Worm (Caenorhabditis elegans) whole organism, late embryonic: Measurements from ENCODE around the gene F07H5.10.

Experiments used
- C08G9.2 ChIP-seq: sonication (generic microtip); optimal IDR thresholded peaks from 2 replicates; lab custom pipeline; 2016; ENCODE audit warnings: mild to moderate bottlenecking, missing genetic modification characterization, moderate library complexity, missing compliant biosample characterization
- C38D4.7 ChIP-seq: fragments of 200-800 bp; sonication (Bioruptor generic); optimal IDR thresholded peaks from 2 replicates; lab custom pipeline; 2018; ENCODE audit warnings: mild to moderate bottlenecking, missing genetic modification characterization, moderate library complexity, missing compliant biosample characterization
- K02D7.2 ChIP-seq: sonication (generic microtip); optimal IDR thresholded peaks from 2 replicates; lab custom pipeline; 2017; ENCODE audit warnings: mild to moderate bottlenecking, missing genetic modification characterization, missing compliant biosample characterization
- K09A11.1 ChIP-seq: sonication (generic microtip); optimal IDR thresholded peaks from 2 replicates; lab custom pipeline; 2017; ENCODE audit warnings: antibody characterized with exemption, mild to moderate bottlenecking, missing genetic modification characterization, missing compliant biosample characterization; ENCODE audit not compliant: insufficient read depth
- Y22D7AL.16 ChIP-seq: sonication (generic microtip); optimal IDR thresholded peaks from 2 replicates; lab custom pipeline; 2016; ENCODE audit warnings: missing genetic modification characterization, missing compliant biosample characterization
- ceh-18 ChIP-seq: sonication (generic microtip); optimal IDR thresholded peaks from 2 replicates; lab custom pipeline; 2016; ENCODE audit warnings: missing genetic modification characterization, missing compliant biosample characterization
- ceh-19 ChIP-seq: fragments of 200-800 bp; sonication (Bioruptor generic); optimal IDR thresholded peaks from 2 replicates; lab custom pipeline; 2018; ENCODE audit warnings: mild to moderate bottlenecking, missing genetic modification characterization, missing compliant biosample characterization
- ceh-22 ChIP-seq: sonication (generic microtip); optimal IDR thresholded peaks from 2 replicates; lab custom pipeline; 2017; ENCODE audit warnings: missing biosample characterization, missing genetic modification characterization
- ceh-34 ChIP-seq: sonication (generic microtip); optimal IDR thresholded peaks from 2 replicates; lab custom pipeline; 2016; ENCODE audit warnings: mild to moderate bottlenecking, missing genetic modification characterization, missing compliant biosample characterization
- ceh-45 ChIP-seq: fragments of 200-800 bp; sonication (Bioruptor generic); IDR thresholded peaks from 2 replicates; pipeline ENCODE4 v1.3.6; 2022; ENCODE audit warnings: missing genetic modification reagents, missing genetic modification characterization, missing compliant biosample characterization
- ceh-48 ChIP-seq: sonication (generic microtip); optimal IDR thresholded peaks from 2 replicates; lab custom pipeline; 2016; ENCODE audit warnings: missing genetic modification characterization, inconsistent platforms, missing compliant biosample characterization
- ceh-6 ChIP-seq: fragments of 200-800 bp; sonication (Bioruptor generic); optimal IDR thresholded peaks from 2 replicates; lab custom pipeline; 2018; ENCODE audit warnings: mild to moderate bottlenecking, missing genetic modification characterization, missing compliant biosample characterization
- ceh-9 ChIP-seq: sonication (generic microtip); optimal IDR thresholded peaks from 2 replicates; lab custom pipeline; 2016; ENCODE audit warnings: mild to moderate bottlenecking, missing genetic modification characterization, inconsistent platforms, missing compliant biosample characterization
- dmd-4 ChIP-seq: sonication (generic microtip); optimal IDR thresholded peaks from 2 replicates; lab custom pipeline; 2016; ENCODE audit warnings: borderline replicate concordance, missing genetic modification characterization, missing compliant biosample characterization
- dve-1 ChIP-seq: sonication (generic microtip); optimal IDR thresholded peaks from 2 replicates; lab custom pipeline; 2017; ENCODE audit warnings: antibody characterized with exemption, mild to moderate bottlenecking, missing genetic modification characterization, missing compliant biosample characterization
- elt-2 ChIP-seq: sonication (generic microtip); optimal IDR thresholded peaks from 2 replicates; lab custom pipeline; 2016; ENCODE audit warnings: missing genetic modification reagents, missing genetic modification characterization, missing compliant biosample characterization
- elt-4 ChIP-seq: sonication (generic microtip); optimal IDR thresholded peaks from 2 replicates; lab custom pipeline; 2016; ENCODE audit warnings: missing genetic modification characterization, missing compliant biosample characterization
- ets-4 ChIP-seq: sonication (generic microtip); optimal IDR thresholded peaks from 2 replicates; lab custom pipeline; 2016; ENCODE audit warnings: missing genetic modification characterization, missing compliant biosample characterization
- fkh-6 ChIP-seq: sonication (generic microtip); optimal IDR thresholded peaks from 2 replicates; lab custom pipeline; 2016; ENCODE audit warnings: missing genetic modification characterization, missing compliant biosample characterization
- gmeb-2 ChIP-seq: sonication (generic microtip); optimal IDR thresholded peaks from 2 replicates; lab custom pipeline; 2016; ENCODE audit warnings: missing genetic modification characterization, inconsistent platforms, missing compliant biosample characterization
- hlh-13 ChIP-seq: fragments of 200-800 bp; sonication (Bioruptor generic); optimal IDR thresholded peaks from 2 replicates; lab custom pipeline; 2018; ENCODE audit warnings: mild to moderate bottlenecking, missing genetic modification characterization, missing compliant biosample characterization
- hlh-6 ChIP-seq: sonication (generic microtip); optimal IDR thresholded peaks from 2 replicates; lab custom pipeline; 2016; ENCODE audit warnings: missing genotype, missing genetic modification characterization, missing compliant biosample characterization
- hlh-8 ChIP-seq: sonication (generic microtip); optimal IDR thresholded peaks from 2 replicates; lab custom pipeline; 2016; ENCODE audit warnings: missing genotype, missing genetic modification characterization, missing compliant biosample characterization
- lim-6 ChIP-seq: sonication (generic microtip); optimal IDR thresholded peaks from 2 replicates; lab custom pipeline; 2016; ENCODE audit warnings: missing genetic modification characterization, missing compliant biosample characterization
- nhr-11 ChIP-seq: fragments of 150-350 bp; optimal IDR thresholded peaks from 2 replicates; lab custom pipeline; 2014; ENCODE audit warnings: missing biosample characterization, missing genetic modification characterization
- nhr-232 ChIP-seq: sonication (generic microtip); optimal IDR thresholded peaks from 2 replicates; lab custom pipeline; 2016; ENCODE audit warnings: missing genetic modification characterization, missing compliant biosample characterization
- pag-3 ChIP-seq: sonication (generic microtip); optimal IDR thresholded peaks from 2 replicates; lab custom pipeline; 2016; ENCODE audit warnings: missing compliant biosample characterization, missing genetic modification characterization, borderline replicate concordance
- pha-2 ChIP-seq: sonication (generic microtip); optimal IDR thresholded peaks from 2 replicates; lab custom pipeline; 2017; ENCODE audit warnings: mild to moderate bottlenecking, missing genetic modification characterization, missing compliant biosample characterization
- pqm-1 ChIP-seq: sonication (generic microtip); optimal IDR thresholded peaks from 2 replicates; lab custom pipeline; 2016; ENCODE audit warnings: missing genetic modification characterization, missing compliant biosample characterization
- pros-1 ChIP-seq: fragments of 150-350 bp; optimal IDR thresholded peaks from 2 replicates; lab custom pipeline; 2014; ENCODE audit warnings: missing biosample characterization, missing genetic modification reagents, missing genetic modification characterization
- rnt-1 ChIP-seq: sonication (generic microtip); optimal IDR thresholded peaks from 2 replicates; lab custom pipeline; 2016; ENCODE audit warnings: missing genetic modification characterization, missing compliant biosample characterization
- sox-2 ChIP-seq: fragments of 200-800 bp; sonication (Bioruptor generic); IDR thresholded peaks from 2 replicates; pipeline ENCODE4 v1.3.6; 2022; ENCODE audit warnings: missing genetic modification reagents, missing genetic modification characterization, missing compliant biosample characterization
- sox-4 ChIP-seq: sonication (generic microtip); optimal IDR thresholded peaks from 2 replicates; lab custom pipeline; 2017; ENCODE audit warnings: mild to moderate bottlenecking, missing genetic modification characterization, inconsistent platforms, missing compliant biosample characterization
- tbx-7 ChIP-seq: sonication (generic microtip); optimal IDR thresholded peaks from 2 replicates; lab custom pipeline; 2016; ENCODE audit warnings: missing genotype, missing genetic modification characterization, missing compliant biosample characterization
- ttx-3 ChIP-seq: sonication (generic microtip); optimal IDR thresholded peaks from 2 replicates; lab custom pipeline; 2016; ENCODE audit warnings: missing genetic modification reagents, missing genetic modification characterization, missing compliant biosample characterization
- unc-86 ChIP-seq: sonication (generic microtip); optimal IDR thresholded peaks from 2 replicates; lab custom pipeline; 2016; ENCODE audit warnings: missing genetic modification characterization, missing compliant biosample characterization

F07H5.10 gene

ce11 chrII:8763367-8763766, 45.0 kb downstream of the F07H5.10 start:
- TF ChIP-seq ceh-19 (GFP tag; lab: Kevin White, UChicago) (no peak), Y22D7AL.16 (tag; lab: Kevin White, UChicago) (no peak), unc-86 (no peak), gmeb-2 (no peak), nhr-232 (no peak), ceh-45 (GFP tag; lab: Robert Waterston, UW) (no peak), ets-4 (no peak), hlh-6 (no peak), ceh-34 (tag; lab: Kevin White, UChicago) (no peak), dmd-4 (no peak), C38D4.7 (GFP tag; lab: Kevin White, UChicago) (no peak), C08G9.2 (tag; lab: Kevin White, UChicago) (no peak), sox-4 (tag; lab: Kevin White, UChicago) (no peak), K02D7.2 (tag; lab: Kevin White, UChicago) (no peak), elt-4 (tag; lab: Kevin White, UChicago) (no peak), pha-2 (no peak), ttx-3 (no peak)

ce11 chrII:8761739-8762138, 46.6 kb downstream of the F07H5.10 start:
- TF ChIP-seq elt-2 (tag; lab: Kevin White, UChicago) (no peak), elt-4 (tag; lab: Kevin White, UChicago) (no peak), ttx-3 (no peak), ceh-45 (GFP tag; lab: Robert Waterston, UW) (no peak), hlh-13 (GFP tag; lab: Kevin White, UChicago) (no peak), nhr-11 (no peak), ceh-6 (GFP tag; lab: Kevin White, UChicago) (no peak), rnt-1 (no peak), fkh-6 (tag; lab: Kevin White, UChicago) (no peak), ceh-22 (tag; lab: Kevin White, UChicago) (no peak), K09A11.1 (no peak)

- TF ChIP-seq tbx-7 (tag; lab: Kevin White, UChicago): no peak
- no peak for TF ChIP-seq hlh-8 (tag; lab: Kevin White, UChicago)
- TF ChIP-seq sox-2 (GFP tag; lab: Robert Waterston, UW): no peak
- no peak for TF ChIP-seq sox-4 (tag; lab: Kevin White, UChicago)
- no peak for TF ChIP-seq lim-6
- TF ChIP-seq pag-3 (tag; lab: Kevin White, UChicago): no peak
- no peak for TF ChIP-seq ceh-9 (tag; lab: Kevin White, UChicago)
- TF ChIP-seq rnt-1: no peak
- no peak for TF ChIP-seq nhr-11
- TF ChIP-seq hlh-6: no peak
- no peak for TF ChIP-seq pha-2
- no peak for TF ChIP-seq pros-1 (tag; lab: Kevin White, UChicago)
- TF ChIP-seq pqm-1 (tag; lab: Kevin White, UChicago): no peak
- TF ChIP-seq ceh-48 (tag; lab: Kevin White, UChicago): no peak
- TF ChIP-seq ceh-18: no peak
- no peak for TF ChIP-seq gmeb-2
- TF ChIP-seq dve-1: no peak
Measured at ce11 chrII:8759493-8759892, 48.9 kb downstream of the F07H5.10 start, which contains the start of gene fut-1. fut-1 (minus strand) TSS chrII:8759593.
